Worm (Caenorhabditis elegans): ENCODE results near the gene vps-32.1.

DNA sequence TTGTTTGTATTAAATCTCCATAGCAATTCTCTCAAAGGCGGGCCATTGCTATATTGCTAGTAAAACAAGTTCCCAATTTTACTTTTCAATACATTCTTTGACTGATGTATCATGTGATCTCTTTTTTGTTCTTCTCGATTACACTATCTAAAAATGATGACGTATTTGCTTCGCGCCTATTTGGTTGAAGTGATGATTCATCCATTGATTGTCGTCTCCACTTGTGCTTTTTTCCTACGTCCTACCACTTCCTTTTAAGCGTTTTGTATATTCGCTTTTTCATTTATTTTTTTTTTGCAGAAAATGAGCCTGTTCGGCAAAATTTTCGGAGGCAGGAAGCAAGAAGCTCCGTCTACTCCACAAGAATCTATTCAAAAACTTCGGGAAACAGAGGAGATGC lies at the start of gene vps-32.1:
- TF ChIP-seq rbr-2 (tag; optimal IDR thresholded peaks at IDR 0.05) (no peak), fos-1 (tag; optimal IDR thresholded peaks at IDR 0.05) (peak; percentile 42), lin-15B (tag; optimal IDR thresholded peaks at IDR 0.05) (no peak)
